Fruit fly (Drosophila melanogaster): Measurements from ENCODE around the gene CG13840.

CG13840 gene

dm6 chr3R:22784674-22785316 lies 31.2 kb downstream of the CG13840 start:
- TF ChIP-seq Dll (optimal IDR thresholded peaks at IDR 0.05) (no peak), psq (optimal IDR thresholded peaks at IDR 0.05) (no peak), CG8478 (optimal IDR thresholded peaks at IDR 0.05) (no peak), pan (optimal IDR thresholded peaks at IDR 0.05) (no peak), EcR (GFP tag; optimal IDR thresholded peaks at IDR 0.05) (no peak)

- TF ChIP-seq Dll (optimal IDR thresholded peaks at IDR 0.05): no peak
- no peak for TF ChIP-seq usp (GFP tag; optimal IDR thresholded peaks at IDR 0.05)
- TF ChIP-seq psq (optimal IDR thresholded peaks at IDR 0.05): no peak
- TF ChIP-seq CG8478 (optimal IDR thresholded peaks at IDR 0.05): no peak
- TF ChIP-seq pan (optimal IDR thresholded peaks at IDR 0.05): no peak
- no peak for TF ChIP-seq EcR (GFP tag; optimal IDR thresholded peaks at IDR 0.05)
These were observed 34.6 kb downstream of the CG13840 start for dm6 chr3R:22781412-22781811.

dm6 chr3R:22780135-22780534 lies 35.8 kb downstream of the CG13840 start:
- TF ChIP-seq Dll (optimal IDR thresholded peaks at IDR 0.05) (no peak), usp (GFP tag; optimal IDR thresholded peaks at IDR 0.05) (no peak), EcR (GFP tag; optimal IDR thresholded peaks at IDR 0.05) (no peak), CG8478 (optimal IDR thresholded peaks at IDR 0.05) (no peak), pan (optimal IDR thresholded peaks at IDR 0.05) (no peak), psq (optimal IDR thresholded peaks at IDR 0.05) (no peak)

- TF ChIP-seq usp (GFP tag; optimal IDR thresholded peaks at IDR 0.05) (no peak), pan (optimal IDR thresholded peaks at IDR 0.05) (no peak)
These were observed 39.5 kb downstream of the CG13840 start for dm6 chr3R:22776457-22776856.

dm6 chr3R:22771670-22772069 lies 44.3 kb downstream of the CG13840 start, which contains the start of gene CG43095:
Gene CG43095, minus strand, starts transcription at chr3R:22771770.
- no peak for TF ChIP-seq CG8478 (optimal IDR thresholded peaks at IDR 0.05)
- TF ChIP-seq Dll (optimal IDR thresholded peaks at IDR 0.05): no peak
- TF ChIP-seq psq (optimal IDR thresholded peaks at IDR 0.05): no peak
- TF ChIP-seq usp (GFP tag; optimal IDR thresholded peaks at IDR 0.05): no peak
- TF ChIP-seq pan (optimal IDR thresholded peaks at IDR 0.05): no peak
- TF ChIP-seq EcR (GFP tag; optimal IDR thresholded peaks at IDR 0.05): no peak

- TF ChIP-seq usp (GFP tag; optimal IDR thresholded peaks at IDR 0.05): no peak
- no peak for TF ChIP-seq Dll (optimal IDR thresholded peaks at IDR 0.05)
- TF ChIP-seq psq (optimal IDR thresholded peaks at IDR 0.05): no peak
These were observed 45.1 kb downstream of the CG13840 start, which contains the start of gene CG43094 for dm6 chr3R:22770887-22771286. Gene CG43094, minus strand, starts transcription at chr3R:22770987.

- TF ChIP-seq Dll (optimal IDR thresholded peaks at IDR 0.05) (no peak), usp (GFP tag; optimal IDR thresholded peaks at IDR 0.05) (no peak), EcR (GFP tag; optimal IDR thresholded peaks at IDR 0.05) (no peak), CG8478 (optimal IDR thresholded peaks at IDR 0.05) (no peak), psq (optimal IDR thresholded peaks at IDR 0.05) (no peak), pan (optimal IDR thresholded peaks at IDR 0.05) (no peak)
These were observed 45.8 kb downstream of the CG13840 start, which contains the start of gene CG43093 for dm6 chr3R:22770207-22770606. Gene CG43093, minus strand, starts transcription at chr3R:22770307.

dm6 chr3R:22769567-22769966 lies 46.4 kb downstream of the CG13840 start, which contains the start of gene CG43092:
Gene CG43092, minus strand, starts transcription at chr3R:22769667.
- no peak for TF ChIP-seq EcR (GFP tag; optimal IDR thresholded peaks at IDR 0.05)
- no peak for TF ChIP-seq usp (GFP tag; optimal IDR thresholded peaks at IDR 0.05)
- TF ChIP-seq pan (optimal IDR thresholded peaks at IDR 0.05): no peak
- no peak for TF ChIP-seq psq (optimal IDR thresholded peaks at IDR 0.05)
- TF ChIP-seq Dll (optimal IDR thresholded peaks at IDR 0.05): no peak
- TF ChIP-seq CG8478 (optimal IDR thresholded peaks at IDR 0.05): no peak

- TF ChIP-seq EcR (GFP tag; optimal IDR thresholded peaks at IDR 0.05) (no peak), Dll (optimal IDR thresholded peaks at IDR 0.05) (no peak), pan (optimal IDR thresholded peaks at IDR 0.05) (no peak), CG8478 (optimal IDR thresholded peaks at IDR 0.05) (no peak), usp (GFP tag; optimal IDR thresholded peaks at IDR 0.05) (no peak), psq (optimal IDR thresholded peaks at IDR 0.05) (no peak)
These were observed 47.3 kb downstream of the CG13840 start, which contains the start of gene CG43091 for dm6 chr3R:22768633-22769032. Gene CG43091, minus strand, starts transcription at chr3R:22768733.

dm6 chr3R:22767599-22767998 lies 48.4 kb downstream of the CG13840 start, which contains the start of gene CG13841:
Gene CG13841, minus strand, starts transcription at chr3R:22767699.
- TF ChIP-seq usp (GFP tag; optimal IDR thresholded peaks at IDR 0.05): no peak
- TF ChIP-seq pan (optimal IDR thresholded peaks at IDR 0.05): no peak
- no peak for TF ChIP-seq Dll (optimal IDR thresholded peaks at IDR 0.05)
- TF ChIP-seq EcR (GFP tag; optimal IDR thresholded peaks at IDR 0.05): no peak

- TF ChIP-seq Dll (optimal IDR thresholded peaks at IDR 0.05) (no peak), EcR (GFP tag; optimal IDR thresholded peaks at IDR 0.05) (no peak), usp (GFP tag; optimal IDR thresholded peaks at IDR 0.05) (no peak), CG8478 (optimal IDR thresholded peaks at IDR 0.05) (no peak), psq (optimal IDR thresholded peaks at IDR 0.05) (no peak), pan (optimal IDR thresholded peaks at IDR 0.05) (no peak)
These were observed 49.9 kb downstream of the CG13840 start, which contains the start of gene Nepl15 for dm6 chr3R:22766072-22766471. Gene Nepl15, minus strand, starts transcription at chr3R:22766172.

Measured in whole organism.